Worm (Caenorhabditis elegans): ENCODE measurements around the gene F36H5.13.

DNA sequence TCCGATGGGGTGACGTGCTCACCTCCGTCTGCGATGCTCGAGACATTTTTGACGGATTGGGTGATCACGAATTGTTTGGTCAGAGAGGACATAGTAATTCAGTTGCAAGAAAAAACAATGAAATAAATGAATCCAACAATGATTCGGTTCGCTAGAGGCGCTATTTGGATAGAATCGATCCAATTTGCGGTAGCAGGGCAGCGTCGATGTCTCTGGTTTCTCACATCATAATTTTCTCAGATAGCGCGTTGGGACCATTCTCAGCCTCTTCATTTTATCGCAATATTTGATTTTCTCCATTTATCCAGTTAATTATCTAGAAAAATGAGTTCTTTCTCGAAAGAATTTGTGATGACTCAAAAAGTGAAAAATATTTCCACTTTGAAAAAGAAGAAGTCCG lies 43.9 kb downstream of the F36H5.13 start, which contains the start of gene sdz-18:
- TF ChIP-seq ztf-29 (GFP tag; IDR thresholded peaks at IDR 0.05), result no peak
- no peak for TF ChIP-seq cog-1 (tag; optimal IDR thresholded peaks at IDR 0.05)
- TF ChIP-seq tab-1 (GFP tag; IDR thresholded peaks at IDR 0.05), result no peak
- TF ChIP-seq T22C8.4 (GFP tag; IDR thresholded peaks at IDR 0.05), result no peak
- TF ChIP-seq ztf-23 (GFP tag; IDR thresholded peaks at IDR 0.05), result no peak
- TF ChIP-seq klf-2 (GFP tag; conservative IDR thresholded peaks at IDR 0.05), result no peak

All from whole organism, midembryonic.